Fruit fly (Drosophila melanogaster) whole organism, embryonic: Measurements from ENCODE around the gene CG44385.
A peak's percentile ranks its signal among the peaks of the same experiment; 100 is the strongest.

Source experiments
- Bdp1 ChIP-seq: fragments of 200-800 bp; sonication (Bioruptor generic); optimal IDR thresholded peaks from 3 replicates; lab custom pipeline; 2016; ENCODE audit warnings: missing biosample characterization, missing genetic modification characterization
- Bteb2 ChIP-seq: fragments of 200-800 bp; sonication (Bioruptor generic); optimal IDR thresholded peaks from 2 replicates; lab custom pipeline; 2016; ENCODE audit warnings: missing biosample characterization, missing genetic modification characterization
- CG10267 ChIP-seq: fragments of 200-800 bp; sonication (Bioruptor generic); optimal IDR thresholded peaks from 2 replicates; lab custom pipeline; 2018; ENCODE audit warnings: missing biosample characterization, mild to moderate bottlenecking, missing genetic modification characterization, moderate library complexity
- CG11696 ChIP-seq: fragments of 200-800 bp; sonication (Bioruptor generic); IDR thresholded peaks from 2 replicates; pipeline ENCODE4 v1.3.6; 2022; ENCODE audit warnings: missing biosample characterization, missing genetic modification characterization
- CG11723 ChIP-seq: fragments of 200-800 bp; sonication (Bioruptor generic); optimal IDR thresholded peaks from 2 replicates; lab custom pipeline; 2017; ENCODE audit warnings: missing biosample characterization, mild to moderate bottlenecking, missing genetic modification characterization
- CG12104 ChIP-seq: fragments of 200-800 bp; sonication (Bioruptor generic); optimal IDR thresholded peaks from 3 replicates; lab custom pipeline; 2016; ENCODE audit warnings: missing biosample characterization, missing genetic modification characterization
- CG13287 ChIP-seq: fragments of 200-800 bp; sonication (Bioruptor generic); IDR thresholded peaks from 2 replicates; pipeline ENCODE4 v1.3.6; 2022; ENCODE audit warnings: missing biosample characterization, missing genetic modification characterization; ENCODE audit not compliant: partially characterized antibody
- CG14965 ChIP-seq: fragments of 200-800 bp; sonication (Bioruptor generic); optimal IDR thresholded peaks from 2 replicates; lab custom pipeline; 2016; ENCODE audit warnings: missing biosample characterization, missing genetic modification characterization, borderline replicate concordance
- CG15011 ChIP-seq: fragments of 200-800 bp; sonication (Bioruptor generic); optimal IDR thresholded peaks from 3 replicates; lab custom pipeline; 2018; ENCODE audit warnings: missing biosample characterization, mild to moderate bottlenecking, missing genetic modification characterization
- CG1529 ChIP-seq: fragments of 200-800 bp; sonication (Bioruptor generic); optimal IDR thresholded peaks from 3 replicates; lab custom pipeline; 2018; ENCODE audit warnings: missing biosample characterization, missing genetic modification characterization
- CG18599 ChIP-seq: fragments of 200-800 bp; sonication (Bioruptor generic); optimal IDR thresholded peaks from 3 replicates; lab custom pipeline; 2017; ENCODE audit warnings: missing biosample characterization, missing genetic modification characterization, mild to moderate bottlenecking, moderate library complexity, missing genetic modification reagents
- CG30431 ChIP-seq: fragments of 200-800 bp; sonication (Bioruptor generic); optimal IDR thresholded peaks from 2 replicates; lab custom pipeline; 2017; ENCODE audit warnings: missing biosample characterization, missing genetic modification characterization
- CG3065 ChIP-seq: fragments of 200-800 bp; sonication (Bioruptor generic); optimal IDR thresholded peaks from 2 replicates; lab custom pipeline; 2016; ENCODE audit warnings: missing biosample characterization, missing genetic modification characterization
- CG31224 ChIP-seq: fragments of 200-800 bp; sonication (Bioruptor generic); IDR thresholded peaks from 2 replicates; pipeline ENCODE4 v1.3.6; 2022; ENCODE audit warnings: missing biosample characterization, missing genetic modification characterization
- CG31441 ChIP-seq: fragments of 200-800 bp; sonication (Bioruptor generic); IDR thresholded peaks from 2 replicates; pipeline ENCODE4 v1.3.6; 2022; ENCODE audit warnings: missing biosample characterization, missing genetic modification characterization
- CG32767 ChIP-seq: fragments of 200-800 bp; sonication (Bioruptor generic); IDR thresholded peaks from 2 replicates; pipeline ENCODE4 v1.3.6; 2022; ENCODE audit warnings: missing biosample characterization, missing genetic modification characterization
- CG3407 ChIP-seq: fragments of 200-800 bp; sonication (Bioruptor generic); optimal IDR thresholded peaks from 2 replicates; lab custom pipeline; 2018; ENCODE audit warnings: missing biosample characterization, mild to moderate bottlenecking, missing genetic modification characterization
- CG3847 ChIP-seq: fragments of 200-800 bp; sonication (Bioruptor generic); IDR thresholded peaks from 2 replicates; pipeline ENCODE4 v1.3.6; 2022; ENCODE audit warnings: missing biosample characterization, missing genetic modification characterization
- CG4404 ChIP-seq: fragments of 200-800 bp; sonication (Bioruptor generic); IDR thresholded peaks from 2 replicates; pipeline ENCODE4 v1.3.6; 2022; ENCODE audit warnings: missing biosample characterization, missing genetic modification characterization
- CG4617 ChIP-seq: fragments of 200-800 bp; sonication (Bioruptor generic); optimal IDR thresholded peaks from 3 replicates; lab custom pipeline; 2016; ENCODE audit warnings: missing biosample characterization, missing genetic modification characterization, borderline replicate concordance
- CG5245 ChIP-seq: fragments of 200-800 bp; sonication (Bioruptor generic); optimal IDR thresholded peaks from 3 replicates; lab custom pipeline; 2016; ENCODE audit warnings: missing biosample characterization, missing genetic modification characterization
- CG6683 ChIP-seq: fragments of 200-800 bp; sonication (Bioruptor generic); optimal IDR thresholded peaks from 2 replicates; lab custom pipeline; 2017; ENCODE audit warnings: missing biosample characterization, mild to moderate bottlenecking, missing genetic modification characterization, missing genetic modification reagents
- CG6689 ChIP-seq: fragments of 200-800 bp; sonication (Bioruptor generic); IDR thresholded peaks from 2 replicates; pipeline ENCODE4 v1.3.6; 2022; ENCODE audit warnings: missing biosample characterization, missing genetic modification characterization
- CG6854 ChIP-seq: fragments of 200-800 bp; sonication (Bioruptor generic); optimal IDR thresholded peaks from 3 replicates; lab custom pipeline; 2017; ENCODE audit warnings: missing biosample characterization, mild to moderate bottlenecking, missing genetic modification characterization
- CG9437 ChIP-seq: fragments of 200-800 bp; sonication (Bioruptor generic); optimal IDR thresholded peaks from 2 replicates; lab custom pipeline; 2018; ENCODE audit warnings: missing biosample characterization, mild to moderate bottlenecking, missing genetic modification characterization
- CG9727 ChIP-seq: fragments of 200-800 bp; sonication (Bioruptor generic); optimal IDR thresholded peaks from 3 replicates; lab custom pipeline; 2017; ENCODE audit warnings: missing biosample characterization, mild to moderate bottlenecking, missing genetic modification characterization
- Kr ChIP-seq: fragments of 200-800 bp; sonication (Bioruptor generic); optimal IDR thresholded peaks from 2 replicates; lab custom pipeline; 2017; ENCODE audit warnings: missing biosample characterization, mild to moderate bottlenecking, missing genetic modification characterization
- NC2α ChIP-seq: fragments of 200-800 bp; sonication (Bioruptor generic); optimal IDR thresholded peaks from 2 replicates; lab custom pipeline; 2016; ENCODE audit warnings: missing biosample characterization, missing genetic modification characterization
- Scr ChIP-seq: fragments of 200-800 bp; sonication (Bioruptor generic); IDR thresholded peaks from 2 replicates; pipeline ENCODE4 v1.3.6; 2022; ENCODE audit warnings: missing biosample characterization, missing genetic modification characterization; ENCODE audit not compliant: partially characterized antibody
- Side ChIP-seq: fragments of 200-800 bp; sonication (Bioruptor generic); optimal IDR thresholded peaks from 2 replicates; lab custom pipeline; 2016; ENCODE audit warnings: missing biosample characterization, missing genetic modification characterization
- Sox100B ChIP-seq: fragments of 200-800 bp; sonication (Bioruptor generic); optimal IDR thresholded peaks from 3 replicates; lab custom pipeline; 2018; ENCODE audit warnings: missing biosample characterization, mild to moderate bottlenecking, missing genetic modification characterization
- Vsx1 ChIP-seq: fragments of 200-800 bp; sonication (Bioruptor generic); optimal IDR thresholded peaks from 2 replicates; lab custom pipeline; 2017; ENCODE audit warnings: missing biosample characterization, mild to moderate bottlenecking, missing genetic modification characterization, missing genetic modification reagents
- amos ChIP-seq: fragments of 200-800 bp; sonication (Bioruptor generic); IDR thresholded peaks from 2 replicates; pipeline ENCODE4 v1.3.6; 2022; ENCODE audit warnings: missing biosample characterization, missing genetic modification characterization; ENCODE audit not compliant: partially characterized antibody
- ash1 ChIP-seq: fragments of 200-800 bp; sonication (Bioruptor generic); optimal IDR thresholded peaks from 2 replicates; lab custom pipeline; 2018; ENCODE audit warnings: missing biosample characterization, mild to moderate bottlenecking, missing genetic modification characterization
- crc ChIP-seq: fragments of 200-800 bp; sonication (Bioruptor generic); optimal IDR thresholded peaks from 2 replicates; lab custom pipeline; 2016; ENCODE audit warnings: missing biosample characterization, missing genetic modification characterization
- crol ChIP-seq: fragments of 200-800 bp; sonication (Bioruptor generic); IDR thresholded peaks from 2 replicates; pipeline ENCODE4 v1.3.6; 2022; ENCODE audit warnings: missing biosample characterization, missing genetic modification characterization
- cwo ChIP-seq: fragments of 200-800 bp; sonication (Bioruptor generic); optimal IDR thresholded peaks from 3 replicates; lab custom pipeline; 2017; ENCODE audit warnings: missing biosample characterization, missing genetic modification characterization, mild to moderate bottlenecking, moderate library complexity, missing genetic modification reagents
- eve ChIP-seq, 2 experiments: fragments of >200 bp; optimal IDR thresholded peaks; 2 replicates each; lab custom pipeline; 2017; ENCODE audit warnings: missing biosample characterization in 2 of 2, missing genetic modification characterization in 2 of 2
- ewg ChIP-seq: fragments of 200-800 bp; sonication (Bioruptor generic); optimal IDR thresholded peaks from 3 replicates; lab custom pipeline; 2017; ENCODE audit warnings: mild to moderate bottlenecking, missing biosample characterization, missing genetic modification reagents, missing genetic modification characterization
- fd96Cb ChIP-seq: fragments of 200-800 bp; sonication (Bioruptor generic); optimal IDR thresholded peaks from 2 replicates; lab custom pipeline; 2018; ENCODE audit warnings: missing biosample characterization, mild to moderate bottlenecking, missing genetic modification characterization, moderate library complexity
- her ChIP-seq: fragments of 200-800 bp; sonication (Bioruptor generic); optimal IDR thresholded peaks from 2 replicates; lab custom pipeline; 2016; ENCODE audit warnings: missing biosample characterization, missing genetic modification characterization
- insv ChIP-seq, 2 experiments: fragments of 200-800 bp; sonication (Bioruptor generic); optimal IDR thresholded peaks; 3 replicates each; lab custom pipeline; 2016 to 2018; ENCODE audit warnings: missing biosample characterization in 2 of 2, missing genetic modification characterization in 2 of 2
- klu ChIP-seq: fragments of 200-800 bp; sonication (Bioruptor generic); IDR thresholded peaks from 2 replicates; pipeline ENCODE4 v1.3.6; 2022; ENCODE audit warnings: missing biosample characterization, missing genetic modification characterization
- peb ChIP-seq: fragments of 200-800 bp; sonication (Bioruptor generic); IDR thresholded peaks from 2 replicates; pipeline ENCODE4 v1.3.6; 2022; ENCODE audit warnings: missing biosample characterization, missing genetic modification characterization
- ro ChIP-seq: fragments of 200-800 bp; sonication (Bioruptor generic); IDR thresholded peaks from 2 replicates; pipeline ENCODE4 v1.3.6; 2022; ENCODE audit warnings: missing biosample characterization, missing genetic modification characterization
- stc ChIP-seq: fragments of 200-800 bp; sonication (Bioruptor generic); IDR thresholded peaks from 2 replicates; pipeline ENCODE4 v1.3.6; 2022; ENCODE audit warnings: missing biosample characterization, missing genetic modification characterization
- tin ChIP-seq: fragments of 200-800 bp; sonication (Bioruptor generic); optimal IDR thresholded peaks from 3 replicates; lab custom pipeline; 2016; ENCODE audit warnings: missing biosample characterization, missing genetic modification characterization
- tll ChIP-seq, 2 experiments: fragments of 200-800 bp in 1 of 2; fragments of >200 bp in 1 of 2; sonication (Bioruptor generic) in 1 of 2; optimal IDR thresholded peaks; 2 replicates each; lab custom pipeline; 2017 to 2019; ENCODE audit warnings: missing biosample characterization in 2 of 2, missing genetic modification characterization in 2 of 2, mild to moderate bottlenecking in 1 of 2, moderate library complexity in 1 of 2
- unpg ChIP-seq: fragments of 200-800 bp; sonication (Bioruptor generic); optimal IDR thresholded peaks from 3 replicates; lab custom pipeline; 2018; ENCODE audit warnings: missing biosample characterization, mild to moderate bottlenecking, missing genetic modification characterization, moderate library complexity
- vfl ChIP-seq: fragments of 200-800 bp; sonication (Bioruptor generic); optimal IDR thresholded peaks from 2 replicates; lab custom pipeline; 2016; ENCODE audit warnings: missing biosample characterization, missing genetic modification characterization
- yki ChIP-seq: fragments of >200 bp; optimal IDR thresholded peaks from 3 replicates; lab custom pipeline; 2018

CG44385 gene

DNA sequence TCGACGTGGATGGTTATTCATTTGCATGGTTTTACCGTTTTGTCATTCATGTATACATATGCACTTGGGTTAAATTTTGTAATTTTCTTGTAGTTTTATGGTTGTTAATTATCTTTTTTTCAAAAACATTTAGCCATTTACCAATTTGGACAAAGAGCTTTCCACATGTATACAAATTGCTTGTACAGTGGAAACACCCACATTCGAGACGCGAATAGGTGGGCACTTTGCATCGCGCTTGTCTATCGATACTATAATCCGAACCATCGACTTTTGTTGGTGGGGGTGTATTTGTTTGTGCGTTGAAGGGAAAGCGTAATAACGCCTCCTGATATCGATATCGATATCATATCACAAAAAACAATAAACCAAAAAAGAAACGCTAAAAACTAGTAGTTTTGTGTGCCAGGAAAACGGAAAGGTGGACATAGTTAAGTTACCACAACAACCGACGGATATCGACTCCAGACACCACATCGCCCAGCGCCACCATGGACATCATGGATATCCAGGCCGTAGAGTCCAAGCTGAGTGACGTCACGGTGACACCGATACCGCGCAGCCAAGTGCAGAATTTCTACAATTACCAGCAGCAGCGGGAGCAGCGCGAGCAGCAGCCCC, 5.5 kb upstream of the CG44385 start, which contains the start of gene CDK2AP1 (continued):
- TF ChIP-seq CG3065 (GFP tag; lab: Kevin White, UChicago) (no peak), eve (GFP tag; optimal IDR thresholded peaks at IDR 0.05; lab: Kevin White, UChicago) (no peak), CG9437 (GFP tag; lab: Kevin White, UChicago) (no peak), CG13287 (GFP tag; lab: Robert Waterston, UW) (peak; percentile 75), Scr (GFP tag; lab: Robert Waterston, UW) (peak; percentile 69), Side (GFP tag; lab: Kevin White, UChicago) (peak; percentile 13), Bdp1 (GFP tag; lab: Kevin White, UChicago) (no peak), CG6683 (no peak), stc (no peak), CG6854 (GFP tag; lab: Kevin White, UChicago) (no peak), CG15011 (GFP tag; lab: Kevin White, UChicago) (no peak), peb (no peak), klu (GFP tag; lab: Robert Waterston, UW) (peak; percentile 40; the same call in 1 of the 2 replicates), CG5245 (GFP tag; lab: Kevin White, UChicago) (no peak), CG3847 (no peak), CG6689 (GFP tag; lab: Robert Waterston, UW) (no peak), CG4617 (peak; percentile 54), CG30431 (GFP tag; lab: Kevin White, UChicago) (peak; percentile 22), CG31441 (GFP tag; lab: Robert Waterston, UW) (no peak), crol (GFP tag; lab: Robert Waterston, UW) (peak; percentile 26; the same call in 1 of the 2 replicates), Sox100B (no peak), ash1 (GFP tag; lab: Kevin White, UChicago) (no peak), CG14965 (GFP tag; lab: Kevin White, UChicago) (no peak), her (GFP tag; lab: Kevin White, UChicago) (peak; percentile 50), insv (GFP tag; optimal IDR thresholded peaks at IDR 0.05; lab: Kevin White, UChicago) (no peak), unpg (GFP tag; lab: Kevin White, UChicago) (peak; percentile 24), CG12104 (GFP tag; lab: Kevin White, UChicago) (no peak), CG1529 (GFP tag; lab: Kevin White, UChicago) (no peak), vfl (GFP tag; lab: Kevin White, UChicago) (no peak), CG4404 (GFP tag; lab: Robert Waterston, UW) (no peak), Kr (GFP tag; lab: Kevin White, UChicago) (no peak), fd96Cb (tag; lab: Kevin White, UChicago) (no peak), CG32767 (GFP tag; lab: Robert Waterston, UW) (no peak), ewg (GFP tag; lab: Kevin White, UChicago) (peak; percentile 10), CG3407 (GFP tag; lab: Kevin White, UChicago) (no peak), CG18599 (GFP tag; lab: Kevin White, UChicago) (no peak), Bteb2 (GFP tag; lab: Kevin White, UChicago) (no peak), Vsx1 (GFP tag; lab: Kevin White, UChicago) (no peak), CG9727 (GFP tag; lab: Kevin White, UChicago) (no peak), cwo (GFP tag; lab: Kevin White, UChicago) (no peak), CG10267 (tag; lab: Kevin White, UChicago) (no peak), NC2α (GFP tag; lab: Kevin White, UChicago) (no peak), tll (GFP tag; optimal IDR thresholded peaks at IDR 0.05; lab: Kevin White, UChicago) (peak in 1 of 2 experiments; percentile 71), amos (GFP tag; lab: Robert Waterston, UW) (peak; percentile 80), CG11696 (GFP tag; lab: Robert Waterston, UW) (no peak), CG11723 (GFP tag; lab: Kevin White, UChicago) (no peak), tin (GFP tag; lab: Kevin White, UChicago) (peak; percentile 27), crc (no peak), ro (GFP tag; lab: Robert Waterston, UW) (no peak), CG31224 (no peak), yki (lab: Kevin White, UChicago) (no peak)
